Worm (Caenorhabditis elegans) whole organism, young adult: ENCODE data around the gene srz-64.

ENCODE experiments used
- dpl-1 ChIP-seq: fragments of 150-350 bp; optimal IDR thresholded peaks from 2 replicates; lab custom pipeline; 2014; ENCODE audit warnings: missing biosample characterization, missing genetic modification reagents, missing genetic modification characterization
- ets-4 ChIP-seq: fragments of 200-800 bp; sonication (Bioruptor generic); optimal IDR thresholded peaks from 2 replicates; lab custom pipeline; 2018; ENCODE audit warnings: mild to moderate bottlenecking, missing genetic modification characterization, missing compliant biosample characterization
- lin-40 ChIP-seq: sonication (generic microtip); optimal IDR thresholded peaks from 2 replicates; lab custom pipeline; 2016; ENCODE audit warnings: missing genetic modification characterization, mild to moderate bottlenecking, missing compliant biosample characterization, missing genotype, missing genetic modification reagents
- sptf-2 ChIP-seq: fragments of 200-800 bp; sonication (Bioruptor generic); optimal IDR thresholded peaks from 2 replicates; lab custom pipeline; 2018; ENCODE audit warnings: mild to moderate bottlenecking, missing genetic modification characterization, missing compliant biosample characterization
- unc-62 ChIP-seq: fragments of 150-350 bp; optimal IDR thresholded peaks from 2 replicates; lab custom pipeline; 2014; ENCODE audit warnings: missing biosample characterization, missing genetic modification reagents, missing genetic modification characterization

DNA sequence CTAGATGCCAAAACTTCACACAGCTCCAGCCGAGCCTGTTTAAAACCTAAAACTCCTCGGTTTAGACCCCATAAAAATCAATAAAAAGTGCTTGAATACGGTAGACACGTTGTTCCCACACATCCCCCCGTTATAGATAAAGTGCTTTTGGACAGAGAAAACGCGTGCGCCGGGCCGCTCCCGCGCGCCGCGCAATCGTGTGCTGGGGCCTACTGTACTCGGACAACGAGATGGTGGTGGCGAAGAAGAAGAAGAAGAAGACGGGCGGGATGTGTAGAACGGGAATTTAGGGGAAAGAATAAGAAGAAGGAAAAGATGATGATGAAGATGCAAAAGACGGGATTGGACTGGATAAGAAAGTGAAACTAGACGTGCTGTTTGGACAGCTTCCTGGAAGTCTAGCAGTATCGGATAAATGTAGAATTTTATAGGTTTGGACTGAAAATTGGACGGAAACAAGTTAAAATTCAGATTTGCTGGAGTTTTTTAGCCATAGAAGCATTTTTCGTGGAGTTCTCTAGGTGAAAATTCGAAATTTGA is 48.6 kb downstream of the srz-64 start:
- TF ChIP-seq lin-40, result no peak
- TF ChIP-seq ets-4 (GFP tag; lab: Kevin White, UChicago), result no peak
- TF ChIP-seq dpl-1 (GFP tag; lab: Kevin White, UChicago), result no peak
- TF ChIP-seq unc-62 (GFP tag; lab: Kevin White, UChicago), result no peak
- TF ChIP-seq sptf-2, result no peak
